Worm (Caenorhabditis elegans): ENCODE measurements around the gene tbc-10.

DNA sequence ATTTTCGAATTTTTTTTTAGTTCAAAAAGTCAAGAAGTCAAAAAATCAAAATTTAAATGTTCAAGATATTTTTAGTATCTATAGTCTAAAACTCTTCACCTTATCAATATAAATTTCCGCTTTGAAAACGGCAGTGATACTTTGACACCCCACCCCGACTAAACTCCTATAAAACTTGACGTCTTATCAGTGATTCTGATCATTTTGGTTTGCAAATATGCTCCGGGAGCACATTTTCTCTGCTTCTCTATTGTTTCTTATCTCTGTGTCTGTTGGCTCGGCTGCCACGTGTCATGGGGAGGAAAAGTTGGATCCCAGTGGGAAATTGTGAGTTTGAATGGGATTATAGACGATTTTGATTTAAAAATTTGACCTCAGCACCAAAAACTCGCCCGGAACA, 19.4 kb downstream of the tbc-10 start, which contains the start of gene clec-150:
- no peak for TF ChIP-seq ceh-82 (tag; optimal IDR thresholded peaks at IDR 0.05)
- TF ChIP-seq lin-39 (tag; optimal IDR thresholded peaks at IDR 0.05) = no peak
- TF ChIP-seq mab-5 (tag; optimal IDR thresholded peaks at IDR 0.05) = no peak
- TF ChIP-seq gmeb-1 (tag; optimal IDR thresholded peaks at IDR 0.05) = peak; percentile 46
- TF ChIP-seq snpc-4 (tag; optimal IDR thresholded peaks at IDR 0.05) = no peak
- TF ChIP-seq aly-2 (tag; optimal IDR thresholded peaks at IDR 0.05) = no peak
- no peak for TF ChIP-seq egl-27 (tag; optimal IDR thresholded peaks at IDR 0.05)
- no peak for TF ChIP-seq R02D3.7 (tag; optimal IDR thresholded peaks at IDR 0.05)
- TF ChIP-seq nhr-10 (tag; optimal IDR thresholded peaks at IDR 0.05) = no peak
- TF ChIP-seq sma-9 (GFP tag; optimal IDR thresholded peaks at IDR 0.05) = no peak
- TF ChIP-seq sma-9 (tag; optimal IDR thresholded peaks at IDR 0.05) = no peak
- no peak for TF ChIP-seq peb-1 (tag; optimal IDR thresholded peaks at IDR 0.05)
- no peak for TF ChIP-seq nhr-77 (tag; optimal IDR thresholded peaks at IDR 0.05)
- TF ChIP-seq nhr-11 (tag; optimal IDR thresholded peaks at IDR 0.05) = no peak
- TF ChIP-seq unc-39 (tag; optimal IDR thresholded peaks at IDR 0.05) = no peak
